Worm (Caenorhabditis elegans) whole organism, L2 larva: ENCODE measurements around the gene fbxb-37.
"Not testable (repeated sequence)": the region's sequence is repeated elsewhere in the genome, so short reads cannot be mapped to it uniquely, and the experiment has no call there.

Experiments used
- F13H6.1 ChIP-seq: sonication (generic microtip); optimal IDR thresholded peaks from 2 replicates; lab custom pipeline; 2016; ENCODE audit warnings: missing genetic modification characterization, missing compliant biosample characterization
- Y55F3AM.14 ChIP-seq: fragments of 200-800 bp; sonication (Bioruptor generic); optimal IDR thresholded peaks from 2 replicates; lab custom pipeline; 2018; ENCODE audit warnings: mild to moderate bottlenecking, missing genetic modification characterization, missing compliant biosample characterization
- ZK546.5 ChIP-seq: sonication (generic microtip); optimal IDR thresholded peaks from 2 replicates; lab custom pipeline; 2017; ENCODE audit warnings: missing biosample characterization, missing genetic modification characterization
- aly-2 ChIP-seq: fragments of 150-350 bp; optimal IDR thresholded peaks from 2 replicates; lab custom pipeline; 2014; ENCODE audit warnings: missing biosample characterization, missing genetic modification characterization
- blmp-1 ChIP-seq: sonication (generic microtip); optimal IDR thresholded peaks from 2 replicates; lab custom pipeline; 2017; ENCODE audit warnings: missing genetic modification characterization, mild to moderate bottlenecking, missing compliant biosample characterization, antibody characterized with exemption, moderate library complexity; ENCODE audit not compliant: insufficient read depth
- egl-27 ChIP-seq: sonication (generic microtip); optimal IDR thresholded peaks from 3 replicates; lab custom pipeline; 2017; ENCODE audit warnings: missing biosample characterization, missing genetic modification reagents, missing genetic modification characterization
- elt-1 ChIP-seq: fragments of 150-350 bp; optimal IDR thresholded peaks from 2 replicates; lab custom pipeline; 2014; ENCODE audit warnings: missing biosample characterization, missing genetic modification characterization
- fos-1 ChIP-seq: fragments of 150-350 bp; optimal IDR thresholded peaks from 2 replicates; lab custom pipeline; 2014; ENCODE audit warnings: missing biosample characterization, missing genetic modification characterization
- lin-11 ChIP-seq: fragments of 150-350 bp; sonication (generic microtip); optimal IDR thresholded peaks from 2 replicates; lab custom pipeline; 2014; ENCODE audit warnings: missing biosample characterization, missing genetic modification characterization, inconsistent platforms, mixed read lengths
- lin-13 ChIP-seq: fragments of 150-350 bp; optimal IDR thresholded peaks from 2 replicates; lab custom pipeline; 2014; ENCODE audit warnings: missing biosample characterization, missing genetic modification reagents, missing genetic modification characterization
- lin-39 ChIP-seq: fragments of 150-350 bp; optimal IDR thresholded peaks from 2 replicates; lab custom pipeline; 2014; ENCODE audit warnings: missing biosample characterization, missing genetic modification reagents, missing genetic modification characterization
- mab-5 ChIP-seq: fragments of 150-350 bp; optimal IDR thresholded peaks from 2 replicates; lab custom pipeline; 2014; ENCODE audit warnings: missing biosample characterization, missing genetic modification characterization
- nhr-21 ChIP-seq: fragments of 150-350 bp; optimal IDR thresholded peaks from 2 replicates; lab custom pipeline; 2014; ENCODE audit warnings: missing biosample characterization, missing genetic modification characterization
- nhr-23 ChIP-seq: fragments of 150-350 bp; optimal IDR thresholded peaks from 2 replicates; lab custom pipeline; 2014; ENCODE audit warnings: missing biosample characterization, missing genetic modification reagents, missing genetic modification characterization
- nhr-237 ChIP-seq: fragments of 150-350 bp; optimal IDR thresholded peaks from 2 replicates; lab custom pipeline; 2014; ENCODE audit warnings: missing biosample characterization, missing genetic modification characterization
- nhr-77 ChIP-seq: fragments of 150-350 bp; optimal IDR thresholded peaks from 2 replicates; lab custom pipeline; 2014; ENCODE audit warnings: missing biosample characterization, missing genetic modification characterization
- skn-1 ChIP-seq: sonication (generic microtip); optimal IDR thresholded peaks from 2 replicates; lab custom pipeline; 2017; ENCODE audit warnings: missing biosample characterization, missing genetic modification characterization
- snpc-4 ChIP-seq: fragments of 150-350 bp; optimal IDR thresholded peaks from 2 replicates; lab custom pipeline; 2014; ENCODE audit warnings: missing biosample characterization, missing genetic modification characterization
- unc-62 ChIP-seq: fragments of 150-350 bp; optimal IDR thresholded peaks from 2 replicates; lab custom pipeline; 2014; ENCODE audit warnings: missing biosample characterization, missing genetic modification reagents, missing genetic modification characterization
- zag-1 ChIP-seq: fragments of 150-350 bp; optimal IDR thresholded peaks from 2 replicates; lab custom pipeline; 2014; ENCODE audit warnings: missing biosample characterization, missing genetic modification characterization
- ztf-1 ChIP-seq: fragments of 200-800 bp; sonication (Bioruptor generic); conservative IDR thresholded peaks from 2 replicates; pipeline ENCODE4 v1.3.6; 2022; ENCODE audit warnings: missing genetic modification characterization, missing compliant biosample characterization
- ztf-11 ChIP-seq: sonication (generic microtip); optimal IDR thresholded peaks from 2 replicates; lab custom pipeline; 2017; ENCODE audit warnings: missing biosample characterization, missing genetic modification characterization
- ztf-4 ChIP-seq: fragments of 150-350 bp; optimal IDR thresholded peaks from 2 replicates; lab custom pipeline; 2014; ENCODE audit warnings: missing biosample characterization, missing genetic modification characterization

Gene fbxb-37

ce11 chrII:2051372-2051771, 42.3 kb downstream of the fbxb-37 start, which contains the start of gene fbxb-35:
Gene fbxb-35, plus strand, starts transcription at chrII:2051672.
- TF ChIP-seq aly-2 (tag; lab: Kevin White, UChicago) (no peak), lin-13 (GFP tag; lab: Kevin White, UChicago) (no peak), F13H6.1 (tag; lab: Kevin White, UChicago) (no peak), nhr-23 (tag; lab: Kevin White, UChicago) (no peak), blmp-1 (no peak), nhr-237 (tag; lab: Kevin White, UChicago) (no peak), nhr-77 (tag; lab: Kevin White, UChicago) (no peak), zag-1 (tag; lab: Kevin White, UChicago) (no peak), skn-1 (no peak), lin-11 (tag; lab: Kevin White, UChicago) (no peak), unc-62 (GFP tag; lab: Kevin White, UChicago) (no peak)

DNA sequence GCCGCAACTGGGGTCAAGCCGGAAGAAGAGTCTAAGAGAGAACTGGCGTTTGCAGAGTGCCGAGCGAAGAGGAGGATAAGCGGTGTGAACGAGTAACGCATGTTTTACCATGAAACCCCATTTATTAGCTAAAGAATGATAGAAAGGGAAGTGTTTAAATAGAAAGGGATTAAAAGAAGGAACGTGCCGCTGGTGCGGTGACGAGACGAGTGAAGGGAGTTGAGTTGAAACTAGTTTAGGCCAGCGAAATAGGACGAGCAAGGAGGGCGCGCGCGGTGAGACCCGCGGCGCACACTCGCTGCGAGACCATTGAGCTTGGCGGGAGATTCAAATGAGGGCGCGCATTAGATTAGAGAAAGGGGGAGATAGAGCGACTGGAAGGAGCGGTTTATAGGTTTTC, 47.1 kb downstream of the fbxb-37 start, which contains the start of gene math-1:
Gene math-1, minus strand, starts transcription at position 101 of the 400 bp plus-strand sequence.
- TF ChIP-seq snpc-4 (tag; lab: Kevin White, UChicago); blmp-1; fos-1 (tag; lab: Kevin White, UChicago): not testable (repeated sequence)

- TF ChIP-seq elt-1 (no peak), lin-39 (tag; lab: Kevin White, UChicago) (no peak), egl-27 (tag; lab: Kevin White, UChicago) (no peak), ztf-11 (tag; lab: Kevin White, UChicago) (no peak), ztf-1 (GFP tag; lab: Robert Waterston, UW) (no peak), Y55F3AM.14 (GFP tag; lab: Kevin White, UChicago) (no peak), zag-1 (tag; lab: Kevin White, UChicago) (no peak), mab-5 (no peak), snpc-4 (tag; lab: Kevin White, UChicago) (no peak), lin-11 (tag; lab: Kevin White, UChicago) (no peak), nhr-77 (tag; lab: Kevin White, UChicago) (no peak), nhr-21 (tag; lab: Kevin White, UChicago) (no peak), blmp-1 (no peak), ZK546.5 (tag; lab: Kevin White, UChicago) (no peak), ztf-4 (tag; lab: Kevin White, UChicago) (no peak)
Observed at ce11 chrII:2045505-2045904, 48.2 kb downstream of the fbxb-37 start, which contains the start of gene bath-24. Gene bath-24, minus strand, starts transcription at chrII:2045605.
